Fruit fly (Drosophila melanogaster) whole organism, embryonic: ENCODE results near the gene CG8034.

Experiments used
- CG10462 ChIP-seq: fragments of 200-800 bp; sonication (Bioruptor generic); optimal IDR thresholded peaks from 2 replicates; lab custom pipeline; 2016; ENCODE audit warnings: missing biosample characterization, missing genetic modification characterization
- CG11504 ChIP-seq: fragments of 200-800 bp; sonication (Bioruptor generic); optimal IDR thresholded peaks from 3 replicates; lab custom pipeline; 2019; ENCODE audit warnings: missing biosample characterization, mild to moderate bottlenecking, missing genetic modification characterization, moderate library complexity
- CG11696 ChIP-seq: fragments of 200-800 bp; sonication (Bioruptor generic); IDR thresholded peaks from 2 replicates; pipeline ENCODE4 v1.3.6; 2022; ENCODE audit warnings: missing biosample characterization, missing genetic modification characterization
- CG12236 ChIP-seq: fragments of 200-800 bp; sonication (Bioruptor generic); optimal IDR thresholded peaks from 2 replicates; lab custom pipeline; 2016; ENCODE audit warnings: missing biosample characterization, missing genetic modification characterization
- CG12391 ChIP-seq: fragments of 200-800 bp; sonication (Bioruptor generic); optimal IDR thresholded peaks from 3 replicates; lab custom pipeline; 2018; ENCODE audit warnings: missing biosample characterization, mild to moderate bottlenecking, missing genetic modification characterization, moderate library complexity
- CG12659 ChIP-seq: fragments of 200-800 bp; sonication (Bioruptor generic); optimal IDR thresholded peaks from 3 replicates; lab custom pipeline; 2017; ENCODE audit warnings: mild to moderate bottlenecking, missing biosample characterization, missing genetic modification reagents, missing genetic modification characterization
- CG14860 ChIP-seq: fragments of 200-800 bp; sonication (Bioruptor generic); IDR thresholded peaks from 3 replicates; pipeline ENCODE4 v1.3.6; 2022; ENCODE audit warnings: missing biosample characterization, missing genetic modification characterization; ENCODE audit not compliant: partially characterized antibody
- CG15601 ChIP-seq: fragments of 200-800 bp; sonication (Bioruptor generic); optimal IDR thresholded peaks from 3 replicates; lab custom pipeline; 2019; ENCODE audit warnings: missing biosample characterization, mild to moderate bottlenecking, missing genetic modification characterization, moderate library complexity
- CG1602 ChIP-seq: fragments of 200-800 bp; sonication (Bioruptor generic); optimal IDR thresholded peaks from 3 replicates; lab custom pipeline; 2016; ENCODE audit warnings: missing biosample characterization, missing genetic modification characterization
- CG16779 ChIP-seq: fragments of 200-800 bp; sonication (Bioruptor generic); IDR thresholded peaks from 2 replicates; pipeline ENCODE4 v1.3.6; 2022; ENCODE audit warnings: missing biosample characterization, missing genetic modification characterization
- CG18262 ChIP-seq: fragments of 200-800 bp; optimal IDR thresholded peaks from 3 replicates; lab custom pipeline; 2019; ENCODE audit warnings: missing biosample characterization, mild to moderate bottlenecking, missing genetic modification characterization, moderate library complexity
- CG2202 ChIP-seq: fragments of 200-800 bp; sonication (Bioruptor generic); optimal IDR thresholded peaks from 2 replicates; lab custom pipeline; 2018; ENCODE audit warnings: missing biosample characterization, mild to moderate bottlenecking, missing genetic modification characterization
- CG34224 ChIP-seq: fragments of 200-800 bp; sonication (Bioruptor generic); IDR thresholded peaks from 3 replicates; pipeline ENCODE4 v1.3.6; 2022; ENCODE audit warnings: missing biosample characterization, missing genetic modification characterization; ENCODE audit not compliant: partially characterized antibody
- CG3995 ChIP-seq: fragments of 200-800 bp; sonication (Bioruptor generic); optimal IDR thresholded peaks from 3 replicates; lab custom pipeline; 2016; ENCODE audit warnings: missing biosample characterization, missing genetic modification characterization
- CG4282 ChIP-seq: fragments of 200-800 bp; sonication (Bioruptor generic); optimal IDR thresholded peaks from 2 replicates; lab custom pipeline; 2016; ENCODE audit warnings: missing biosample characterization, missing genetic modification characterization
- CG5245 ChIP-seq: fragments of 200-800 bp; sonication (Bioruptor generic); optimal IDR thresholded peaks from 3 replicates; lab custom pipeline; 2016; ENCODE audit warnings: missing biosample characterization, missing genetic modification characterization
- CG6272 ChIP-seq: fragments of 200-800 bp; sonication (Bioruptor generic); IDR thresholded peaks from 2 replicates; pipeline ENCODE4 v1.3.6; 2022; ENCODE audit warnings: missing biosample characterization, missing genetic modification characterization
- CG7839 ChIP-seq: fragments of 200-800 bp; sonication (Bioruptor generic); optimal IDR thresholded peaks from 3 replicates; lab custom pipeline; 2018; ENCODE audit warnings: missing biosample characterization, mild to moderate bottlenecking, missing genetic modification characterization, moderate library complexity
- CG8478 ChIP-seq: fragments of >200 bp; optimal IDR thresholded peaks from 2 replicates; lab custom pipeline; 2018
- CG8924 ChIP-seq: fragments of 200-800 bp; optimal IDR thresholded peaks from 3 replicates; lab custom pipeline; 2019; ENCODE audit warnings: missing biosample characterization, mild to moderate bottlenecking, missing genetic modification characterization, moderate library complexity
- CG9215 ChIP-seq: fragments of 200-800 bp; sonication (Bioruptor generic); IDR thresholded peaks from 2 replicates; pipeline ENCODE4 v1.3.6; 2022; ENCODE audit warnings: missing biosample characterization, missing genetic modification characterization
- CG9609 ChIP-seq: fragments of 200-800 bp; sonication (Bioruptor generic); optimal IDR thresholded peaks from 3 replicates; lab custom pipeline; 2016; ENCODE audit warnings: missing biosample characterization, missing genetic modification characterization
- CHES-1-like ChIP-seq: fragments of 200-800 bp; sonication (Bioruptor generic); optimal IDR thresholded peaks from 2 replicates; lab custom pipeline; 2016; ENCODE audit warnings: missing biosample characterization, missing genetic modification characterization
- Camta ChIP-seq: fragments of 200-800 bp; sonication (Bioruptor generic); optimal IDR thresholded peaks from 2 replicates; lab custom pipeline; 2016; ENCODE audit warnings: missing biosample characterization, missing genetic modification characterization
- Dfd ChIP-seq, 2 experiments: fragments of >200 bp; optimal IDR thresholded peaks; 2 replicates each; lab custom pipeline; 2017; ENCODE audit warnings: missing biosample characterization in 2 of 2, missing genetic modification characterization in 2 of 2
- Eip74EF ChIP-seq, 2 experiments: fragments of 200-800 bp in 1 of 2; fragments of >200 bp in 1 of 2; sonication (Bioruptor generic) in 1 of 2; optimal IDR thresholded peaks; 2 replicates each; lab custom pipeline; 2017 to 2019; ENCODE audit warnings: missing biosample characterization in 2 of 2, missing genetic modification characterization in 2 of 2, mild to moderate bottlenecking in 1 of 2, moderate library complexity in 1 of 2
- GATAe ChIP-seq: fragments of 200-800 bp; sonication (Bioruptor generic); conservative IDR thresholded peaks from 2 replicates; pipeline ENCODE4 v1.3.6; 2022; ENCODE audit warnings: missing biosample characterization, missing genetic modification characterization
- Gsc ChIP-seq: fragments of 200-800 bp; sonication (Bioruptor generic); IDR thresholded peaks from 2 replicates; pipeline ENCODE4 v1.3.6; 2022; ENCODE audit warnings: missing biosample characterization, missing genetic modification characterization
- HLH54F ChIP-seq: fragments of 200-800 bp; sonication (Bioruptor generic); optimal IDR thresholded peaks from 3 replicates; lab custom pipeline; 2016; ENCODE audit warnings: missing biosample characterization, missing genetic modification characterization
- Neu2 ChIP-seq: fragments of 200-800 bp; sonication (Bioruptor generic); optimal IDR thresholded peaks from 3 replicates; lab custom pipeline; 2016; ENCODE audit warnings: missing biosample characterization, missing genetic modification characterization, borderline replicate concordance
- Sin3A ChIP-seq: fragments of >200 bp; optimal IDR thresholded peaks from 2 replicates; lab custom pipeline; 2018
- Tbp ChIP-seq: fragments of >200 bp; optimal IDR thresholded peaks from 2 replicates; lab custom pipeline; 2018; ENCODE audit warnings: missing biosample characterization, missing genetic modification characterization
- YL-1 ChIP-seq: fragments of 200-800 bp; sonication (Bioruptor generic); optimal IDR thresholded peaks from 3 replicates; lab custom pipeline; 2017; ENCODE audit warnings: missing biosample characterization, mild to moderate bottlenecking, missing genetic modification characterization
- ab ChIP-seq: fragments of 200-800 bp; sonication (Bioruptor generic); optimal IDR thresholded peaks from 2 replicates; lab custom pipeline; 2016; ENCODE audit warnings: missing biosample characterization, missing genetic modification characterization
- az2 ChIP-seq: fragments of 200-800 bp; sonication (Bioruptor generic); optimal IDR thresholded peaks from 3 replicates; lab custom pipeline; 2016; ENCODE audit warnings: missing biosample characterization, missing genetic modification characterization
- bbx ChIP-seq: fragments of 200-800 bp; sonication (Bioruptor generic); IDR thresholded peaks from 2 replicates; pipeline ENCODE4 v1.3.6; 2022; ENCODE audit warnings: missing biosample characterization, missing genetic modification characterization; ENCODE audit not compliant: partially characterized antibody
- bcd ChIP-seq: fragments of 200-800 bp; sonication (Bioruptor generic); optimal IDR thresholded peaks from 2 replicates; lab custom pipeline; 2017; ENCODE audit warnings: missing biosample characterization, mild to moderate bottlenecking, missing genetic modification characterization
- chm ChIP-seq: fragments of 200-800 bp; sonication (Bioruptor generic); IDR thresholded peaks from 2 replicates; pipeline ENCODE4 v1.3.6; 2022; ENCODE audit warnings: missing biosample characterization, missing genetic modification characterization
- dan ChIP-seq: fragments of 200-800 bp; sonication (Bioruptor generic); IDR thresholded peaks from 2 replicates; pipeline ENCODE4 v1.3.6; 2022; ENCODE audit warnings: missing biosample characterization, missing genetic modification characterization
- gfzf ChIP-seq: fragments of 200-800 bp; sonication (Bioruptor generic); optimal IDR thresholded peaks from 2 replicates; lab custom pipeline; 2016; ENCODE audit warnings: missing biosample characterization, mild to moderate bottlenecking, missing genetic modification characterization, moderate library complexity
- grau ChIP-seq: fragments of 200-800 bp; optimal IDR thresholded peaks from 3 replicates; lab custom pipeline; 2019; ENCODE audit warnings: missing biosample characterization, mild to moderate bottlenecking, missing genetic modification characterization, moderate library complexity
- her ChIP-seq: fragments of 200-800 bp; sonication (Bioruptor generic); optimal IDR thresholded peaks from 2 replicates; lab custom pipeline; 2016; ENCODE audit warnings: missing biosample characterization, missing genetic modification characterization
- jing ChIP-seq: fragments of 200-800 bp; sonication (Bioruptor generic); optimal IDR thresholded peaks from 2 replicates; lab custom pipeline; 2018; ENCODE audit warnings: missing biosample characterization, mild to moderate bottlenecking, missing genetic modification characterization
- lab ChIP-seq: fragments of 200-800 bp; sonication (Bioruptor generic); optimal IDR thresholded peaks from 3 replicates; lab custom pipeline; 2017; ENCODE audit warnings: missing biosample characterization, missing genetic modification characterization, mild to moderate bottlenecking, moderate library complexity, missing genetic modification reagents
- mam ChIP-seq: fragments of 200-800 bp; sonication (Bioruptor generic); optimal IDR thresholded peaks from 3 replicates; lab custom pipeline; 2016; ENCODE audit warnings: missing biosample characterization, missing genetic modification characterization
- oc ChIP-seq: fragments of 200-800 bp; sonication (Bioruptor generic); optimal IDR thresholded peaks from 2 replicates; lab custom pipeline; 2018; ENCODE audit warnings: missing biosample characterization, mild to moderate bottlenecking, missing genetic modification characterization, moderate library complexity
- pros ChIP-seq: fragments of 200-800 bp; sonication (Bioruptor generic); optimal IDR thresholded peaks from 3 replicates; lab custom pipeline; 2019; ENCODE audit warnings: missing biosample characterization, mild to moderate bottlenecking, missing genetic modification characterization, moderate library complexity
- repo ChIP-seq: fragments of 200-800 bp; sonication (Bioruptor generic); optimal IDR thresholded peaks from 2 replicates; lab custom pipeline; 2016; ENCODE audit warnings: missing biosample characterization, missing genetic modification characterization
- sd ChIP-seq: fragments of 200-800 bp; sonication (Bioruptor generic); optimal IDR thresholded peaks from 3 replicates; lab custom pipeline; 2018; ENCODE audit warnings: missing biosample characterization, mild to moderate bottlenecking, missing genetic modification characterization, moderate library complexity
- seq ChIP-seq: fragments of 200-800 bp; sonication (Bioruptor generic); IDR thresholded peaks from 2 replicates; pipeline ENCODE4 v1.3.6; 2022; ENCODE audit warnings: missing biosample characterization, missing genetic modification characterization
- sna ChIP-seq: fragments of 200-800 bp; sonication (Bioruptor generic); IDR thresholded peaks from 2 replicates; pipeline ENCODE4 v1.3.6; 2022; ENCODE audit warnings: missing biosample characterization, missing genetic modification characterization; ENCODE audit not compliant: partially characterized antibody
- tin ChIP-seq: fragments of 200-800 bp; sonication (Bioruptor generic); optimal IDR thresholded peaks from 3 replicates; lab custom pipeline; 2016; ENCODE audit warnings: missing biosample characterization, missing genetic modification characterization

The CG8034 gene

dm6 chrX:19323835-19324133, 25.8 kb upstream of the CG8034 start (continued):
- peak; percentile 85 for TF ChIP-seq CG7839 (tag; lab: Kevin White, UChicago)
- no peak for TF ChIP-seq Sin3A (lab: Kevin White, UChicago)
- TF ChIP-seq CG12236 (GFP tag; lab: Kevin White, UChicago), result peak; percentile 54
- no peak for TF ChIP-seq gfzf (GFP tag; lab: Kevin White, UChicago)
- TF ChIP-seq CG9609 (GFP tag; lab: Kevin White, UChicago), result peak; percentile 42
- TF ChIP-seq bcd (GFP tag; lab: Kevin White, UChicago), result peak; percentile 78
- peak; percentile 78 for TF ChIP-seq oc (tag; lab: Kevin White, UChicago)
- peak; percentile 50 for TF ChIP-seq CG1602 (GFP tag; lab: Kevin White, UChicago)
- TF ChIP-seq CG8924 (tag; lab: Kevin White, UChicago), result peak; percentile 86
- no peak for TF ChIP-seq Gsc (GFP tag; lab: Robert Waterston, UW)
- no peak for TF ChIP-seq sna (GFP tag; lab: Robert Waterston, UW)
- TF ChIP-seq seq (GFP tag; lab: Robert Waterston, UW), result peak; percentile 44; the same call in 1 of the 2 replicates
- TF ChIP-seq ab (GFP tag; lab: Kevin White, UChicago), result peak; percentile 6
- peak; percentile 39 for TF ChIP-seq CG15601 (tag; lab: Kevin White, UChicago)
- no peak for TF ChIP-seq CG14860
- TF ChIP-seq HLH54F (GFP tag; lab: Kevin White, UChicago), result peak; percentile 78
- TF ChIP-seq CG11696 (GFP tag; lab: Robert Waterston, UW), result 0 out of 2 replicates have a peak, but pooled peaks have one; percentile 6
- no peak for TF ChIP-seq CG34224 (GFP tag; lab: Robert Waterston, UW)
- peak; percentile 84 for TF ChIP-seq mam
- TF ChIP-seq Dfd (GFP tag; optimal IDR thresholded peaks at IDR 0.05; lab: Kevin White, UChicago), result no peak
- TF ChIP-seq dan (GFP tag; lab: Robert Waterston, UW), result no peak
- TF ChIP-seq Camta (GFP tag; lab: Kevin White, UChicago), result peak; percentile 57
- peak in 1 of 2 experiments; percentile 41 for TF ChIP-seq Eip74EF (GFP tag; optimal IDR thresholded peaks at IDR 0.05; lab: Kevin White, UChicago)
- peak; percentile 87 for TF ChIP-seq CG12391 (tag; lab: Kevin White, UChicago)
- TF ChIP-seq Tbp (GFP tag; lab: Kevin White, UChicago), result no peak
- TF ChIP-seq CG11504 (tag; lab: Kevin White, UChicago), result peak; percentile 84
- TF ChIP-seq repo (GFP tag; lab: Kevin White, UChicago), result peak; percentile 37
- TF ChIP-seq CG18262 (tag; lab: Kevin White, UChicago), result peak; percentile 75
- peak; percentile 63 for TF ChIP-seq sd
- TF ChIP-seq chm (GFP tag; lab: Robert Waterston, UW), result 0 out of 2 replicates have a peak, but pooled peaks have one; percentile 30
- peak; percentile 60 for TF ChIP-seq CG5245 (GFP tag; lab: Kevin White, UChicago)
- TF ChIP-seq YL-1 (GFP tag; lab: Kevin White, UChicago), result no peak
- no peak for TF ChIP-seq Neu2 (GFP tag; lab: Kevin White, UChicago)
- TF ChIP-seq CG16779 (GFP tag; lab: Robert Waterston, UW), result peak; percentile 83
- TF ChIP-seq CG2202, result peak; percentile 64
- peak; percentile 56 for TF ChIP-seq her
- peak; percentile 59; the same call in 1 of the 2 replicates for TF ChIP-seq CG6272 (GFP tag; lab: Robert Waterston, UW)
- peak; percentile 87 for TF ChIP-seq grau
- peak; percentile 81 for TF ChIP-seq CG9215 (GFP tag; lab: Robert Waterston, UW)
- TF ChIP-seq CG10462 (GFP tag; lab: Kevin White, UChicago), result peak; percentile 35
- no peak for TF ChIP-seq bbx
- TF ChIP-seq lab (GFP tag; lab: Kevin White, UChicago), result peak; percentile 94
- TF ChIP-seq tin (GFP tag; lab: Kevin White, UChicago), result peak; percentile 79
- peak; percentile 85 for TF ChIP-seq CG12659
- no peak for TF ChIP-seq CG3995 (GFP tag; lab: Kevin White, UChicago)
- peak; percentile 21 for TF ChIP-seq pros (GFP tag; lab: Kevin White, UChicago)
- no peak for TF ChIP-seq CG8478
- peak; percentile 66 for TF ChIP-seq az2 (GFP tag; lab: Kevin White, UChicago)
- peak; percentile 70 for TF ChIP-seq CHES-1-like (GFP tag; lab: Kevin White, UChicago)
- TF ChIP-seq jing (GFP tag; lab: Kevin White, UChicago), result peak; percentile 64
- peak; percentile 59; the same call in 1 of the 2 replicates for TF ChIP-seq GATAe (GFP tag; lab: Robert Waterston, UW)
- no peak for TF ChIP-seq CG4282 (GFP tag; lab: Kevin White, UChicago)
